Fruit fly (Drosophila melanogaster): ENCODE measurements around the gene CG15571.

dm6 chrX:4185393-4185792, 31.8 kb downstream of the CG15571 start:
- no peak for TF ChIP-seq CG8478 (optimal IDR thresholded peaks at IDR 0.05)
- no peak for TF ChIP-seq CTCF (optimal IDR thresholded peaks at IDR 0.05)

Data from S2 (cell line).